Fruit fly (Drosophila melanogaster): ENCODE data around the gene REPTOR-BP.

- TF ChIP-seq psq (optimal IDR thresholded peaks at IDR 0.05) (no peak), ttk (optimal IDR thresholded peaks at IDR 0.05) (no peak), Sin3A (optimal IDR thresholded peaks at IDR 0.05) (no peak)
Observed at dm6 chr2L:10305538-10306147, 41.7 kb downstream of the REPTOR-BP start.

All from Kc167 (cell line).